Fruit fly (Drosophila melanogaster) whole organism, embryonic: ENCODE results near the gene Rrp47.
A peak's percentile ranks its signal among the peaks of the same experiment; 100 is the strongest.

ENCODE experiments used
- Bteb2 ChIP-seq: fragments of 200-800 bp; sonication (Bioruptor generic); optimal IDR thresholded peaks from 2 replicates; lab custom pipeline; 2016; ENCODE audit warnings: missing biosample characterization, missing genetic modification characterization
- CG1024 ChIP-seq: fragments of 200-800 bp; sonication (Bioruptor generic); IDR thresholded peaks from 2 replicates; pipeline ENCODE4 v1.3.6; 2022; ENCODE audit warnings: missing biosample characterization, missing genetic modification characterization
- CG10543 ChIP-seq: fragments of 200-800 bp; sonication (Bioruptor generic); optimal IDR thresholded peaks from 3 replicates; lab custom pipeline; 2017; ENCODE audit warnings: missing biosample characterization, mild to moderate bottlenecking, missing genetic modification characterization, moderate library complexity
- CG11085 ChIP-seq: fragments of 200-800 bp; sonication (Bioruptor generic); IDR thresholded peaks from 2 replicates; pipeline ENCODE4 v1.3.6; 2022; ENCODE audit warnings: missing biosample characterization, missing genetic modification characterization
- CG11093 ChIP-seq: fragments of 200-800 bp; sonication (Bioruptor generic); IDR thresholded peaks from 3 replicates; pipeline ENCODE4 v1.3.6; 2022; ENCODE audit warnings: missing biosample characterization, missing genetic modification characterization
- CG11247 ChIP-seq: fragments of 200-800 bp; sonication (Bioruptor generic); IDR thresholded peaks from 2 replicates; pipeline ENCODE4 v1.3.6; 2022; ENCODE audit warnings: missing biosample characterization, missing genetic modification characterization
- CG12299 ChIP-seq: fragments of 200-800 bp; sonication (Bioruptor generic); optimal IDR thresholded peaks from 2 replicates; lab custom pipeline; 2018; ENCODE audit warnings: missing biosample characterization, mild to moderate bottlenecking, missing genetic modification characterization
- CG15073 ChIP-seq: fragments of 200-800 bp; sonication (Bioruptor generic); optimal IDR thresholded peaks from 2 replicates; lab custom pipeline; 2016; ENCODE audit warnings: missing biosample characterization, missing genetic modification characterization
- CG15696 ChIP-seq: fragments of 200-800 bp; sonication (Bioruptor generic); optimal IDR thresholded peaks from 2 replicates; lab custom pipeline; 2019; ENCODE audit warnings: missing biosample characterization, mild to moderate bottlenecking, missing genetic modification characterization, moderate library complexity
- CG17568 ChIP-seq: fragments of 200-800 bp; sonication (Bioruptor generic); optimal IDR thresholded peaks from 2 replicates; lab custom pipeline; 2018; ENCODE audit warnings: missing biosample characterization, mild to moderate bottlenecking, missing genetic modification characterization, moderate library complexity
- CG17829 ChIP-seq: fragments of 200-800 bp; optimal IDR thresholded peaks from 2 replicates; lab custom pipeline; 2019; ENCODE audit warnings: missing biosample characterization, mild to moderate bottlenecking, missing genetic modification characterization, moderate library complexity
- CG30431 ChIP-seq: fragments of 200-800 bp; sonication (Bioruptor generic); optimal IDR thresholded peaks from 2 replicates; lab custom pipeline; 2017; ENCODE audit warnings: missing biosample characterization, missing genetic modification characterization
- CG31388 ChIP-seq: fragments of 200-800 bp; sonication (Bioruptor generic); optimal IDR thresholded peaks from 2 replicates; lab custom pipeline; 2016; ENCODE audit warnings: missing biosample characterization, missing genetic modification characterization
- CG6654 ChIP-seq: fragments of 200-800 bp; sonication (Bioruptor generic); optimal IDR thresholded peaks from 2 replicates; lab custom pipeline; 2017; ENCODE audit warnings: missing biosample characterization, mild to moderate bottlenecking, missing genetic modification characterization
- CG7556 ChIP-seq: fragments of 200-800 bp; sonication (Bioruptor generic); optimal IDR thresholded peaks from 2 replicates; lab custom pipeline; 2017; ENCODE audit warnings: missing biosample characterization, mild to moderate bottlenecking, missing genetic modification characterization
- CG8281 ChIP-seq: fragments of 200-800 bp; sonication (Bioruptor generic); optimal IDR thresholded peaks from 2 replicates; lab custom pipeline; 2018; ENCODE audit warnings: missing biosample characterization, mild to moderate bottlenecking, missing genetic modification characterization, moderate library complexity
- CG9797 ChIP-seq: fragments of 200-800 bp; sonication (Bioruptor generic); optimal IDR thresholded peaks from 3 replicates; lab custom pipeline; 2018; ENCODE audit warnings: missing biosample characterization, mild to moderate bottlenecking, missing genetic modification characterization
- Dip3 ChIP-seq: fragments of 200-800 bp; sonication (Bioruptor generic); optimal IDR thresholded peaks from 3 replicates; lab custom pipeline; 2016; ENCODE audit warnings: missing biosample characterization, missing genetic modification characterization
- Fer3 ChIP-seq: fragments of 200-800 bp; sonication (Bioruptor generic); optimal IDR thresholded peaks from 2 replicates; lab custom pipeline; 2018; ENCODE audit warnings: missing biosample characterization, mild to moderate bottlenecking, missing genetic modification characterization, moderate library complexity
- MTF-1 ChIP-seq: fragments of 200-800 bp; sonication (Bioruptor generic); optimal IDR thresholded peaks from 2 replicates; lab custom pipeline; 2018; ENCODE audit warnings: missing biosample characterization, mild to moderate bottlenecking, missing genetic modification characterization, borderline replicate concordance
- Neu2 ChIP-seq: fragments of 200-800 bp; sonication (Bioruptor generic); optimal IDR thresholded peaks from 3 replicates; lab custom pipeline; 2016; ENCODE audit warnings: missing biosample characterization, missing genetic modification characterization, borderline replicate concordance
- Six4 ChIP-seq: fragments of 200-800 bp; sonication (Bioruptor generic); optimal IDR thresholded peaks from 2 replicates; lab custom pipeline; 2016; ENCODE audit warnings: missing biosample characterization, missing genetic modification characterization
- Xrp1 ChIP-seq: fragments of 200-800 bp; sonication (Bioruptor generic); IDR thresholded peaks from 2 replicates; pipeline ENCODE4 v1.3.6; 2022; ENCODE audit warnings: missing biosample characterization, missing genetic modification characterization
- ase ChIP-seq: fragments of 200-800 bp; sonication (Bioruptor generic); IDR thresholded peaks from 3 replicates; pipeline ENCODE4 v1.3.6; 2022; ENCODE audit warnings: missing biosample characterization, missing genetic modification characterization
- cas ChIP-seq: fragments of 200-800 bp; sonication (Bioruptor generic); IDR thresholded peaks from 2 replicates; pipeline ENCODE4 v1.3.6; 2022; ENCODE audit warnings: missing biosample characterization, missing genetic modification characterization
- dmrt11E ChIP-seq: fragments of 200-800 bp; sonication (Bioruptor generic); optimal IDR thresholded peaks from 3 replicates; lab custom pipeline; 2018; ENCODE audit warnings: missing biosample characterization, mild to moderate bottlenecking, missing genetic modification characterization, moderate library complexity
- ems ChIP-seq: fragments of 200-800 bp; sonication (Bioruptor generic); optimal IDR thresholded peaks from 3 replicates; lab custom pipeline; 2016; ENCODE audit warnings: missing biosample characterization, missing genetic modification characterization
- fu2 ChIP-seq: fragments of 200-800 bp; sonication (Bioruptor generic); optimal IDR thresholded peaks from 2 replicates; lab custom pipeline; 2016; ENCODE audit warnings: missing biosample characterization, missing genetic modification characterization
- grau ChIP-seq: fragments of 200-800 bp; optimal IDR thresholded peaks from 3 replicates; lab custom pipeline; 2019; ENCODE audit warnings: missing biosample characterization, mild to moderate bottlenecking, missing genetic modification characterization, moderate library complexity
- gsb ChIP-seq: fragments of 200-800 bp; sonication (Bioruptor generic); IDR thresholded peaks from 2 replicates; pipeline ENCODE4 v1.3.6; 2022; ENCODE audit warnings: missing biosample characterization, missing genetic modification characterization
- insv ChIP-seq, 2 experiments: fragments of 200-800 bp; sonication (Bioruptor generic); optimal IDR thresholded peaks; 3 replicates each; lab custom pipeline; 2016 to 2018; ENCODE audit warnings: missing biosample characterization in 2 of 2, missing genetic modification characterization in 2 of 2
- inv ChIP-seq: fragments of 200-800 bp; sonication (Bioruptor generic); IDR thresholded peaks from 2 replicates; pipeline ENCODE4 v1.3.6; 2022; ENCODE audit warnings: missing biosample characterization, missing genetic modification characterization; ENCODE audit not compliant: partially characterized antibody
- jumu ChIP-seq: fragments of 200-800 bp; sonication (Bioruptor generic); optimal IDR thresholded peaks from 3 replicates; lab custom pipeline; 2016; ENCODE audit warnings: missing biosample characterization, missing genetic modification characterization
- lov ChIP-seq, 2 experiments: fragments of 200-800 bp in 1 of 2; fragments of >200 bp in 1 of 2; sonication (Bioruptor generic) in 1 of 2; IDR thresholded peaks in 1 of 2; optimal IDR thresholded peaks in 1 of 2; 2 replicates in 1 of 2; 3 replicates in 1 of 2; pipeline versions ENCODE4 v1.3.6 to Lab custom; 2017 to 2022; ENCODE audit warnings: missing biosample characterization in 1 of 2, missing genetic modification characterization in 1 of 2
- oc ChIP-seq: fragments of 200-800 bp; sonication (Bioruptor generic); optimal IDR thresholded peaks from 2 replicates; lab custom pipeline; 2018; ENCODE audit warnings: missing biosample characterization, mild to moderate bottlenecking, missing genetic modification characterization, moderate library complexity
- pho ChIP-seq: fragments of 200-800 bp; sonication (Bioruptor generic); optimal IDR thresholded peaks from 2 replicates; lab custom pipeline; 2016; ENCODE audit warnings: missing biosample characterization, missing genetic modification characterization
- repo ChIP-seq: fragments of 200-800 bp; sonication (Bioruptor generic); optimal IDR thresholded peaks from 2 replicates; lab custom pipeline; 2016; ENCODE audit warnings: missing biosample characterization, missing genetic modification characterization
- ro ChIP-seq: fragments of 200-800 bp; sonication (Bioruptor generic); IDR thresholded peaks from 2 replicates; pipeline ENCODE4 v1.3.6; 2022; ENCODE audit warnings: missing biosample characterization, missing genetic modification characterization
- row ChIP-seq: fragments of 200-800 bp; sonication (Bioruptor generic); IDR thresholded peaks from 3 replicates; pipeline ENCODE4 v1.3.6; 2022; ENCODE audit warnings: missing biosample characterization, missing genetic modification characterization
- salm ChIP-seq: fragments of 200-800 bp; sonication (Bioruptor generic); optimal IDR thresholded peaks from 2 replicates; lab custom pipeline; 2018; ENCODE audit warnings: missing biosample characterization, mild to moderate bottlenecking, missing genetic modification characterization
- schlank ChIP-seq: fragments of 200-800 bp; sonication (Bioruptor generic); optimal IDR thresholded peaks from 2 replicates; lab custom pipeline; 2018; ENCODE audit warnings: missing biosample characterization, mild to moderate bottlenecking, missing genetic modification characterization
- scrt ChIP-seq: fragments of 200-800 bp; sonication (Bioruptor generic); optimal IDR thresholded peaks from 2 replicates; lab custom pipeline; 2018; ENCODE audit warnings: missing biosample characterization, mild to moderate bottlenecking, missing genetic modification characterization, moderate library complexity
- sens ChIP-seq: fragments of 200-800 bp; sonication (Bioruptor generic); peaks from one replicate; lab custom pipeline; 2016; ENCODE audit warnings: missing biosample characterization, missing genetic modification characterization
- shn ChIP-seq: fragments of 200-800 bp; sonication (Bioruptor generic); optimal IDR thresholded peaks from 3 replicates; lab custom pipeline; 2016; ENCODE audit warnings: missing biosample characterization, missing genetic modification characterization
- slou ChIP-seq: fragments of 200-800 bp; sonication (Bioruptor generic); optimal IDR thresholded peaks from 3 replicates; lab custom pipeline; 2016; ENCODE audit warnings: missing biosample characterization, missing genetic modification characterization
- sob ChIP-seq: fragments of 200-800 bp; sonication (Bioruptor generic); IDR thresholded peaks from 2 replicates; pipeline ENCODE4 v1.3.6; 2022; ENCODE audit warnings: missing biosample characterization, missing genetic modification characterization
- tio ChIP-seq: fragments of 200-800 bp; sonication (Bioruptor generic); optimal IDR thresholded peaks from 2 replicates; lab custom pipeline; 2017; ENCODE audit warnings: missing biosample characterization, missing genetic modification characterization, inconsistent platforms
- tna ChIP-seq: fragments of 200-800 bp; sonication (Bioruptor generic); IDR thresholded peaks from 2 replicates; pipeline ENCODE4 v1.3.6; 2022; ENCODE audit warnings: missing biosample characterization, missing genetic modification characterization; ENCODE audit not compliant: partially characterized antibody
- toy ChIP-seq: fragments of 200-800 bp; sonication (Bioruptor generic); IDR thresholded peaks from 2 replicates; pipeline ENCODE4 v1.3.6; 2022; ENCODE audit warnings: missing biosample characterization, missing genetic modification characterization
- trh ChIP-seq: fragments of 200-800 bp; sonication (Bioruptor generic); optimal IDR thresholded peaks from 2 replicates; lab custom pipeline; 2016; ENCODE audit warnings: missing biosample characterization, missing genetic modification characterization

The Rrp47 gene

DNA sequence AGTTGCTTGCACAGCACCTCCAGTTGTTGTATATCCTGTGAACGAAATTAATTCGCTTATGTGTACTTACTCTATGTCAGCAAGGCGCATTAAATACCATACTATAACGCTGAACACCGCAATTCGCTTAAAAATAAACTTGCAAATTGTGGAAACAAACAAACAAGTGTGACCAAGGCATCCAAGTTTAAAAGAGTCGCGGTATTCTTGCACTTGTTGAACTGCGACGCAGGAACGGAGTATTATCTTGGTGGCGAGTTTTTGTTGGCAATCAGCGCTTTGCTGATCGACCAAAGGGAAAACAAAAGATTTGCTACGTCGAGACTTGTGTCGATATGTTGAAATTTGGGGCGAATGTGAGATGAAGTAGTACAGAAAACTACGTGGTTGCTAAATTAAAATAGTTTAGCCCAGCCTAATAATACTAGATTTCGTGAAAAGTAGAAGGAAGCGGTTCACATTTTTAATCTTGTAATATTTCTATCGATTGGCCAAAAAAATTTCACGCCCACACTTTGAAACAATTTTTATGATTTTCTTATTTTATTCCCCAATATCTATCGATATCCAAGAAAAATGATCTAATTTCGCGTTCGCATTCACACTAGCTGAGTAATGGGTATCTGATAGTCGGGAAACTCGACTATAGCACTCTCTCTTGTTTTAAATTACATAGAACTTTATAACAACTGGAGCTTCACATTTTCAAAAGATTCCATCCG is 11.0 kb upstream of the Rrp47 start, which contains the start of gene Ranbp16 (continued):
- TF ChIP-seq Dip3 (GFP tag; lab: Kevin White, UChicago) (no peak), CG1024 (GFP tag; lab: Robert Waterston, UW) (peak; percentile 62), shn (GFP tag; lab: Kevin White, UChicago) (no peak), CG10543 (GFP tag; lab: Kevin White, UChicago) (no peak), pho (no peak), sens (GFP tag; lab: Kevin White, UChicago) (no peak), CG8281 (no peak), inv (GFP tag; lab: Robert Waterston, UW) (peak; percentile 30; the same call in 1 of the 2 replicates), tio (GFP tag; lab: Kevin White, UChicago) (no peak), Fer3 (no peak), tna (GFP tag; lab: Robert Waterston, UW) (no peak), slou (no peak), cas (GFP tag; lab: Robert Waterston, UW) (no peak), CG12299 (tag; lab: Kevin White, UChicago) (no peak), jumu (GFP tag; lab: Kevin White, UChicago) (no peak), Xrp1 (no peak), CG9797 (GFP tag; lab: Kevin White, UChicago) (no peak), Bteb2 (GFP tag; lab: Kevin White, UChicago) (no peak), ase (GFP tag; lab: Robert Waterston, UW) (no peak), fu2 (no peak), CG17829 (tag; lab: Kevin White, UChicago) (no peak), toy (GFP tag; lab: Robert Waterston, UW) (no peak), MTF-1 (no peak), CG11085 (GFP tag; lab: Robert Waterston, UW) (no peak), ro (no peak), ems (no peak), salm (no peak), oc (tag; lab: Kevin White, UChicago) (no peak), CG31388 (GFP tag; lab: Kevin White, UChicago) (no peak), sob (no peak), CG30431 (GFP tag; lab: Kevin White, UChicago) (no peak), CG11247 (GFP tag; lab: Robert Waterston, UW) (no peak), repo (GFP tag; lab: Kevin White, UChicago) (no peak), gsb (no peak), CG11093 (GFP tag; lab: Robert Waterston, UW) (no peak), lov (optimal IDR thresholded peaks at IDR 0.05; lab: Kevin White, UChicago) (no peak), lov (GFP tag; IDR thresholded peaks at IDR 0.05; lab: Robert Waterston, UW) (no peak), Neu2 (no peak), schlank (no peak), CG15073 (GFP tag; lab: Kevin White, UChicago) (no peak), CG15696 (tag; lab: Kevin White, UChicago) (no peak), insv (GFP tag; optimal IDR thresholded peaks at IDR 0.05; lab: Kevin White, UChicago) (no peak), trh (GFP tag; lab: Kevin White, UChicago) (no peak), dmrt11E (no peak), row (GFP tag; lab: Robert Waterston, UW) (peak; percentile 54), CG17568 (GFP tag; lab: Kevin White, UChicago) (no peak), grau (no peak), CG6654 (GFP tag; lab: Kevin White, UChicago) (no peak), CG7556 (GFP tag; lab: Kevin White, UChicago) (no peak), scrt (GFP tag; lab: Kevin White, UChicago) (no peak), Six4 (no peak)
